Fruit fly (Drosophila melanogaster) whole organism, pupa: Measurements from ENCODE around the gene pn.

Experiments used
- CG10348 ChIP-seq: fragments of 200-800 bp; sonication (Bioruptor generic); IDR thresholded peaks from 2 replicates; pipeline ENCODE4 v1.3.6; 2022; ENCODE audit warnings: missing biosample characterization, missing genetic modification characterization
- CG12605 ChIP-seq: fragments of 200-800 bp; sonication (Bioruptor generic); IDR thresholded peaks from 2 replicates; pipeline ENCODE4 v1.3.6; 2022; ENCODE audit warnings: missing biosample characterization, missing genetic modification characterization
- CG13204 ChIP-seq: fragments of 200-800 bp; sonication (Bioruptor generic); optimal IDR thresholded peaks from 2 replicates; lab custom pipeline; 2018; ENCODE audit warnings: missing biosample characterization, mild to moderate bottlenecking, missing genetic modification characterization, moderate library complexity
- CG14655 ChIP-seq: fragments of 200-800 bp; sonication (Bioruptor generic); optimal IDR thresholded peaks from 3 replicates; lab custom pipeline; 2017; ENCODE audit warnings: mild to moderate bottlenecking, missing biosample characterization, missing genetic modification reagents, missing genetic modification characterization
- CG15710 ChIP-seq: fragments of 200-800 bp; sonication (Bioruptor generic); optimal IDR thresholded peaks from 2 replicates; lab custom pipeline; 2018; ENCODE audit warnings: missing biosample characterization, mild to moderate bottlenecking, missing genetic modification characterization, moderate library complexity
- CG17806 ChIP-seq: fragments of 200-800 bp; sonication (Bioruptor generic); optimal IDR thresholded peaks from 2 replicates; lab custom pipeline; 2018; ENCODE audit warnings: missing biosample characterization, mild to moderate bottlenecking, missing genetic modification characterization, moderate library complexity
- CG32121 ChIP-seq: fragments of 200-800 bp; sonication (Bioruptor generic); IDR thresholded peaks from 2 replicates; pipeline ENCODE4 v1.3.6; 2022; ENCODE audit warnings: missing biosample characterization, missing genetic modification characterization
- CG34367 ChIP-seq: fragments of 200-800 bp; sonication (Bioruptor generic); optimal IDR thresholded peaks from 2 replicates; lab custom pipeline; 2018; ENCODE audit warnings: missing biosample characterization, mild to moderate bottlenecking, missing genetic modification characterization
- CG4496 ChIP-seq: fragments of 200-800 bp; sonication (Bioruptor generic); IDR thresholded peaks from 3 replicates; pipeline ENCODE4 v1.3.6; 2022; ENCODE audit warnings: missing biosample characterization, missing genetic modification characterization
- CG8159 ChIP-seq: fragments of 200-800 bp; sonication (Bioruptor generic); optimal IDR thresholded peaks from 3 replicates; lab custom pipeline; 2018; ENCODE audit warnings: missing biosample characterization, mild to moderate bottlenecking, missing genetic modification characterization, moderate library complexity
- CG8301 ChIP-seq: fragments of 200-800 bp; sonication (Bioruptor generic); optimal IDR thresholded peaks from 2 replicates; lab custom pipeline; 2018; ENCODE audit warnings: missing biosample characterization, mild to moderate bottlenecking, missing genetic modification characterization
- CG9948 ChIP-seq: fragments of 200-800 bp; sonication (Bioruptor generic); optimal IDR thresholded peaks from 2 replicates; lab custom pipeline; 2018; ENCODE audit warnings: missing biosample characterization, mild to moderate bottlenecking, missing genetic modification characterization, moderate library complexity
- D1 ChIP-seq: fragments of 200-800 bp; sonication (Bioruptor generic); optimal IDR thresholded peaks from 2 replicates; lab custom pipeline; 2018; ENCODE audit warnings: missing biosample characterization, mild to moderate bottlenecking, missing genetic modification characterization, moderate library complexity
- EcR ChIP-seq: fragments of 200-800 bp; sonication (Bioruptor generic); optimal IDR thresholded peaks from 3 replicates; lab custom pipeline; 2019; ENCODE audit warnings: missing biosample characterization, missing genetic modification characterization, mild to moderate bottlenecking, moderate library complexity, missing genetic modification reagents
- Ets98B ChIP-seq: fragments of 200-800 bp; sonication (Bioruptor generic); IDR thresholded peaks from 2 replicates; pipeline ENCODE4 v1.3.6; 2022; ENCODE audit warnings: missing biosample characterization, missing genetic modification characterization
- Pif1A ChIP-seq: fragments of 200-800 bp; sonication (Bioruptor generic); optimal IDR thresholded peaks from 3 replicates; lab custom pipeline; 2016; ENCODE audit warnings: missing biosample characterization, missing genetic modification characterization
- Pif1B ChIP-seq: fragments of 200-800 bp; sonication (Bioruptor generic); optimal IDR thresholded peaks from 3 replicates; lab custom pipeline; 2016; ENCODE audit warnings: missing biosample characterization, missing genetic modification characterization
- Snoo ChIP-seq: fragments of 200-800 bp; sonication (Bioruptor generic); optimal IDR thresholded peaks from 3 replicates; lab custom pipeline; 2017; ENCODE audit warnings: missing biosample characterization, mild to moderate bottlenecking, missing genetic modification characterization, inconsistent platforms
- fd96Ca ChIP-seq: fragments of 200-800 bp; sonication (Bioruptor generic); IDR thresholded peaks from 3 replicates; pipeline ENCODE4 v1.3.6; 2022; ENCODE audit warnings: missing biosample characterization, missing genetic modification characterization
- gl ChIP-seq: fragments of 200-800 bp; sonication (Bioruptor generic); optimal IDR thresholded peaks from 2 replicates; lab custom pipeline; 2018; ENCODE audit warnings: missing biosample characterization, mild to moderate bottlenecking, missing genetic modification characterization
- rn ChIP-seq: fragments of 200-800 bp; sonication (Bioruptor generic); IDR thresholded peaks from 2 replicates; pipeline ENCODE4 v1.3.6; 2022; ENCODE audit warnings: missing biosample characterization, missing genetic modification characterization

pn gene

DNA sequence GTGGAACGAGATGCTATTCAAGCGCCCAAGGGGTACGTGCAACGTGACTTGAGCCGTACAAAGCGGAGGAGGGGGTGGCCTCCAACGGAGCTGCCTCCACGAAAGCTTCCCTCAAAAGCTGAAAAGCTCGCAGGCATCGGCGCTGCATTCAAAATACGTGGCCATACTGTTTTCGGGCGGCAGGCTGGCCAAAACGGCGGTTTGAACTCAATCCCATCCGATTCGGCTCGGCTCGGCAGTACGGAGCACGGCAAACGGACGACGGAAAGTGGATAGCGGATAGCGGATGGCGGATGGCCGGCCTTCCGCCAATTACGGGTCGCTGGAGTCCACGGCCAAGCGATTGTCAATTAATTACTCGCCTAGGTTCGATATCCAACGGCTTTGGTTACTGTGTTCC is 7.9 kb downstream of the pn start, which contains the start of gene Mct1:
Gene Mct1 (plus strand): TSS at position 301 of the 400 bp plus-strand sequence.
- TF ChIP-seq D1 = no peak
- no peak for TF ChIP-seq CG17806
- no peak for TF ChIP-seq CG15710 (tag; lab: Kevin White, UChicago)
- TF ChIP-seq CG34367 = no peak
- TF ChIP-seq fd96Ca (GFP tag; lab: Robert Waterston, UW) = no peak
- TF ChIP-seq CG8159 (tag; lab: Kevin White, UChicago) = no peak
- TF ChIP-seq CG14655 = no peak
- TF ChIP-seq rn = no peak
- TF ChIP-seq CG32121 = no peak
- no peak for TF ChIP-seq EcR (GFP tag; lab: Kevin White, UChicago)
- no peak for TF ChIP-seq CG8301 (tag; lab: Kevin White, UChicago)
- no peak for TF ChIP-seq Ets98B (GFP tag; lab: Robert Waterston, UW)
- no peak for TF ChIP-seq CG12605
- no peak for TF ChIP-seq Pif1A (GFP tag; lab: Kevin White, UChicago)
- TF ChIP-seq gl (tag; lab: Kevin White, UChicago) = no peak
- TF ChIP-seq CG10348 (GFP tag; lab: Robert Waterston, UW) = no peak
- no peak for TF ChIP-seq CG4496 (GFP tag; lab: Robert Waterston, UW)
- TF ChIP-seq Snoo = no peak
- TF ChIP-seq CG9948 (tag; lab: Kevin White, UChicago) = no peak
- TF ChIP-seq Pif1B = no peak

dm6 chrX:2191896-2192295 is 10.9 kb downstream of the pn start:
- TF ChIP-seq CG13204 (GFP tag; lab: Kevin White, UChicago) (no peak), CG9948 (tag; lab: Kevin White, UChicago) (no peak), CG15710 (tag; lab: Kevin White, UChicago) (no peak), CG4496 (GFP tag; lab: Robert Waterston, UW) (no peak)

dm6 chrX:2193158-2193557 is 12.1 kb downstream of the pn start:
- TF ChIP-seq CG12605 (no peak), CG10348 (GFP tag; lab: Robert Waterston, UW) (no peak), fd96Ca (GFP tag; lab: Robert Waterston, UW) (no peak), rn (no peak), CG17806 (no peak), Snoo (no peak)

- TF ChIP-seq fd96Ca (GFP tag; lab: Robert Waterston, UW) (no peak), EcR (GFP tag; lab: Kevin White, UChicago) (no peak), CG14655 (no peak), rn (no peak), D1 (no peak), CG4496 (GFP tag; lab: Robert Waterston, UW) (no peak), CG12605 (no peak), Pif1A (GFP tag; lab: Kevin White, UChicago) (no peak), CG8301 (tag; lab: Kevin White, UChicago) (no peak), Pif1B (no peak), gl (tag; lab: Kevin White, UChicago) (no peak), CG8159 (tag; lab: Kevin White, UChicago) (no peak), Ets98B (GFP tag; lab: Robert Waterston, UW) (no peak), CG34367 (no peak), CG17806 (no peak), CG10348 (GFP tag; lab: Robert Waterston, UW) (no peak), CG15710 (tag; lab: Kevin White, UChicago) (no peak), Snoo (no peak)
Measured at dm6 chrX:2193809-2194207, 12.8 kb downstream of the pn start, which contains the start of gene CG14053. Gene CG14053, minus strand, starts transcription at chrX:2193909.

dm6 chrX:2194208-2195094 is 13.4 kb downstream of the pn start:
- TF ChIP-seq gl (tag; lab: Kevin White, UChicago) (no peak), CG4496 (GFP tag; lab: Robert Waterston, UW) (peak; percentile 85)

DNA sequence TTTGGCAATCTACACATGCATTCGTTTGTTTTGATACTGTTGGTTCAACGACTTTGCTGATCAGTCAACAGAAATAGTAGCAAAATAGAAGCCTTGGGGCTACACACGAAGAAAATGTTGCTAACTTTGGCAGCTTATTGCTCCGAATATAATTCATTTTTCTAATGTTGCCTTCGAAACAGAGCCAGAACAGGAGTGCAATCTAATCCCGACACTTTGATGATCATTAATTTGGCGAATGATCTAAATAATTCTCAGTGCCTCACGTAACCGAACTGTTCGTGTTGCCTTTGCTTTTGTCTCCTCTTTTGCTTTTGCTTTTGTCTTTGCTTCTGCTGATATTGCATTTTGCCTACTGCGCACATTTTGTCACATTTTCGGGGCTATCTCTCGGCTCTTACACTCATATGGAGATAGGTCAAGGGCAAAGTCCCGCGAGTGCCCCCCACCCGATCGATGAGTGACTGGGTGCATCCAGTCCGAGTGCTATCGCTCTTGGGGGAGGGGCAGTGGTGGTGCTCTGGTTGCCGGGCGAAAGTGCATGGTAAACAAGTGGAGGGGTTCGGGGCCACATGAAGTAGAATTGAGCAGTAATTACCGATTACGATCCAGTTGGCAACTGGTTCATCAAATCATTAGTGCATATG is 15.2 kb downstream of the pn start:
- TF ChIP-seq Pif1A (GFP tag; lab: Kevin White, UChicago) = peak; percentile 33
- TF ChIP-seq CG32121 = peak; percentile 51
- TF ChIP-seq Pif1B = no peak
- TF ChIP-seq CG34367 = no peak
- peak; percentile 68 for TF ChIP-seq Ets98B (GFP tag; lab: Robert Waterston, UW)
- TF ChIP-seq CG13204 (GFP tag; lab: Kevin White, UChicago) = no peak
- TF ChIP-seq CG17806 = peak; percentile 35
- peak; percentile 50 for TF ChIP-seq EcR (GFP tag; lab: Kevin White, UChicago)
- TF ChIP-seq gl (tag; lab: Kevin White, UChicago) = peak; percentile 17
- TF ChIP-seq fd96Ca (GFP tag; lab: Robert Waterston, UW) = peak; percentile 74; the same call in 2 of the 3 replicates
- no peak for TF ChIP-seq CG10348 (GFP tag; lab: Robert Waterston, UW)
- peak; percentile 38 for TF ChIP-seq CG14655
- peak; percentile 5 for TF ChIP-seq CG9948 (tag; lab: Kevin White, UChicago)
- TF ChIP-seq CG8301 (tag; lab: Kevin White, UChicago) = peak; percentile 30
- peak; percentile 28 for TF ChIP-seq CG8159 (tag; lab: Kevin White, UChicago)
- peak; percentile 24 for TF ChIP-seq CG15710 (tag; lab: Kevin White, UChicago)
- no peak for TF ChIP-seq Snoo
- TF ChIP-seq CG4496 (GFP tag; lab: Robert Waterston, UW) = peak; percentile 81
